Worm (Caenorhabditis elegans) whole organism, early embryonic: ENCODE data around the gene K09E4.3.

ENCODE experiments used
- B0310.2 ChIP-seq: sonication (generic microtip); optimal IDR thresholded peaks from 2 replicates; lab custom pipeline; 2016; ENCODE audit warnings: mild to moderate bottlenecking, missing genetic modification characterization, missing compliant biosample characterization
- F13C5.2 ChIP-seq: sonication (generic microtip); optimal IDR thresholded peaks from 2 replicates; lab custom pipeline; 2017; ENCODE audit warnings: mild to moderate bottlenecking, missing genetic modification characterization, inconsistent platforms, missing compliant biosample characterization
- aly-1 ChIP-seq: sonication (generic microtip); optimal IDR thresholded peaks from 2 replicates; lab custom pipeline; 2016; ENCODE audit warnings: missing genetic modification characterization, missing compliant biosample characterization
- ama-1 ChIP-seq: fragments of 150-350 bp; optimal IDR thresholded peaks from 2 replicates; lab custom pipeline; 2014
- ceh-13 ChIP-seq: fragments of 200-800 bp; sonication (Bioruptor generic); optimal IDR thresholded peaks from 2 replicates; lab custom pipeline; 2018; ENCODE audit warnings: mild to moderate bottlenecking, missing genetic modification characterization, missing compliant biosample characterization
- ceh-36 ChIP-seq: sonication (generic microtip); optimal IDR thresholded peaks from 2 replicates; lab custom pipeline; 2016; ENCODE audit warnings: missing genetic modification characterization, inconsistent platforms, missing compliant biosample characterization
- ets-7 ChIP-seq: sonication (generic microtip); optimal IDR thresholded peaks from 2 replicates; lab custom pipeline; 2016; ENCODE audit warnings: missing genotype, missing genetic modification characterization, missing compliant biosample characterization
- flt-1 ChIP-seq: fragments of 200-800 bp; sonication (Bioruptor generic); IDR thresholded peaks from 2 replicates; pipeline ENCODE4 v1.3.6; 2022; ENCODE audit warnings: missing genetic modification characterization, missing compliant biosample characterization
- hmbx-1 ChIP-seq: sonication (generic microtip); optimal IDR thresholded peaks from 2 replicates; lab custom pipeline; 2016; ENCODE audit warnings: mild to moderate bottlenecking, missing genetic modification characterization, missing compliant biosample characterization
- hmg-4 ChIP-seq: fragments of 200-800 bp; sonication (Bioruptor generic); optimal IDR thresholded peaks from 2 replicates; lab custom pipeline; 2018; ENCODE audit warnings: mild to moderate bottlenecking, missing genetic modification characterization, missing compliant biosample characterization
- hnd-1 ChIP-seq: sonication (generic microtip); optimal IDR thresholded peaks from 2 replicates; lab custom pipeline; 2016; ENCODE audit warnings: missing genetic modification characterization, missing compliant biosample characterization
- pes-1 ChIP-seq: fragments of 200-800 bp; sonication (Bioruptor generic); IDR thresholded peaks from 2 replicates; pipeline ENCODE4 v1.3.6; 2022; ENCODE audit warnings: missing genetic modification reagents, missing genetic modification characterization, missing compliant biosample characterization
- scrt-1 ChIP-seq: fragments of 200-800 bp; sonication (Bioruptor generic); IDR thresholded peaks from 2 replicates; pipeline ENCODE4 v1.3.6; 2022; ENCODE audit warnings: missing genetic modification characterization, missing compliant biosample characterization
- sea-1 ChIP-seq: fragments of 200-800 bp; sonication (Bioruptor generic); conservative IDR thresholded peaks from 2 replicates; pipeline ENCODE4 v1.3.6; 2022; ENCODE audit warnings: missing genetic modification characterization, missing compliant biosample characterization
- tbx-11 ChIP-seq: fragments of 200-800 bp; sonication (Bioruptor generic); IDR thresholded peaks from 2 replicates; pipeline ENCODE4 v1.3.6; 2022; ENCODE audit warnings: missing genetic modification characterization, missing compliant biosample characterization
- tbx-37 ChIP-seq: fragments of 200-800 bp; sonication (Bioruptor generic); conservative IDR thresholded peaks from 2 replicates; pipeline ENCODE4 v1.3.6; 2022; ENCODE audit warnings: missing genetic modification reagents, missing genetic modification characterization, missing compliant biosample characterization
- tra-4 ChIP-seq: sonication (generic microtip); optimal IDR thresholded peaks from 2 replicates; lab custom pipeline; 2017; ENCODE audit warnings: missing genetic modification characterization, missing compliant biosample characterization

Gene K09E4.3

DNA sequence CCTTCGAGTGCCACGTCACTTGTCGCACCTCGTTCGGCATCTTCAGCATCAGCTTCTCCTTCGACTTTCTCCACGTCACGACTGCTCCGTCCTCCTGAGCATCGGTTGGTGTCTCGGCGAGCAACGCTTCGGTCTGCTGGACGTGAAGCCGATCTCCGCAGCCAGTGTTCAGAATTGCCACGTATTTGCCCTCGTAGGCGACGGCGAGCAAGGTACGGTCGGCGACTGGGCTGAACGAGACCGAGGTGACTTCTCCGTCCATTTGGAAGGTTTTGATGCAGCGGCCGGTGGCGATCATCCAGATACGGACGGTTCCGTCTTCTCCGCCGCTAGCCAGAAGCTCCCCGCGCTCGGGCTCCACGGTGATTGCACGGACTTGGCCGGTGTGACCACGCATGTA lies 25.5 kb upstream of the K09E4.3 start:
- TF ChIP-seq ets-7 (tag; lab: Kevin White, UChicago) (no peak), B0310.2 (tag; lab: Kevin White, UChicago) (no peak), sea-1 (GFP tag; lab: Robert Waterston, UW) (no peak), F13C5.2 (no peak), tbx-11 (GFP tag; lab: Robert Waterston, UW) (no peak), tra-4 (tag; lab: Kevin White, UChicago) (no peak), aly-1 (tag; lab: Kevin White, UChicago) (no peak), ama-1 (lab: Kevin White, UChicago) (no peak), ceh-36 (tag; lab: Kevin White, UChicago) (no peak), hmbx-1 (tag; lab: Kevin White, UChicago) (no peak), flt-1 (GFP tag; lab: Robert Waterston, UW) (no peak), ceh-13 (GFP tag; lab: Kevin White, UChicago) (no peak), tbx-37 (GFP tag; lab: Robert Waterston, UW) (no peak), pes-1 (GFP tag; lab: Robert Waterston, UW) (no peak), hmg-4 (GFP tag; lab: Kevin White, UChicago) (no peak), scrt-1 (no peak), hnd-1 (tag; lab: Kevin White, UChicago) (no peak)

DNA sequence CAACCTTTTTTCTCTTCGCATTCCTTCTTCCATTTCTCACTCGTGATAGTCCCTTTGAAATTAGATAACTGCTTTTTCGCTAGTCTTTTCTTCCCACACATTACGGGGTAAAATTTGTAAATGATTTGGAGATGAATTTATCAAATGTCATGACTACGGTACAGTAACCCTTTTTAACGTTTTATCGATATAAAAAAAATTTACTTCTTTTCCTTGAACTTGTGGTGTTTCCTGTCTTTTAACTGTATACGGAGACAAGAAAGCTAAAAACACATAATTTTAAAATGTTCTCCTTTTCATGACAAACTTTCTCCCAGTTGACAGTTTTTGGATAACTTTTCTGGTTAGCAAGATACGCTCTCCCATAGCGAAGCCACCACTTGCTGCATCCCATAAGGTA lies 23.3 kb upstream of the K09E4.3 start, which contains the start of gene W03H9.1:
TSS of gene W03H9.1 (minus strand) at position 101 of the 400 bp plus-strand sequence.
- no peak for TF ChIP-seq scrt-1
- no peak for TF ChIP-seq sea-1 (GFP tag; lab: Robert Waterston, UW)
- TF ChIP-seq ceh-36 (tag; lab: Kevin White, UChicago) = no peak
- no peak for TF ChIP-seq ceh-13 (GFP tag; lab: Kevin White, UChicago)
- no peak for TF ChIP-seq hmg-4 (GFP tag; lab: Kevin White, UChicago)
- TF ChIP-seq ama-1 (lab: Kevin White, UChicago) = no peak
- no peak for TF ChIP-seq F13C5.2
- TF ChIP-seq ets-7 (tag; lab: Kevin White, UChicago) = no peak
- TF ChIP-seq hmbx-1 (tag; lab: Kevin White, UChicago) = no peak
- TF ChIP-seq tbx-11 (GFP tag; lab: Robert Waterston, UW) = no peak
- TF ChIP-seq tra-4 (tag; lab: Kevin White, UChicago) = no peak
- no peak for TF ChIP-seq B0310.2 (tag; lab: Kevin White, UChicago)

DNA sequence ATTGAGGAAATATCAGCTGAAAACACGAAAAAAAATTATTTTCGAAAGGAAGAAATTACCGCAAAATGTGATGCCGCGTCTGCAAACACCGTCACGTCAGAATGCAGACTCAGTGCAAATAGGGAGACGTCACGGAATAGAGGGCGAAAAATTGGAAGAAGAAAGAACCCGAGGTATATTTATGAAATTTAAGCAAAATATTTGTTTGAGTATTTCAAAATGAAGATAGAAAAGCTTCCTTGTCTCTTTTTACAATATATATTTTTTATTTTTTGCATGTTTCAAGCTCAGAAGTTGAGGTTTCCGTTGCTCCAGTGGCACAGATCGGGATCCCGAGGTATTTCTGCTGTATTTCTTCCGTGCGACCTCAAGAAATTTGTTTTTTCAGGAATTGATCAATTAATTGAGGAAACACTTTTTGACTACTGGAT lies 17.1 kb upstream of the K09E4.3 start, which contains the start of gene W03H9.2:
TSS of gene W03H9.2 (minus strand) at position 32 of the 431 bp plus-strand sequence.
- TF ChIP-seq tbx-11 (GFP tag; lab: Robert Waterston, UW) = 0 out of 2 replicates have a peak, but pooled peaks have one; percentile 19
- TF ChIP-seq F13C5.2 = peak; percentile 77
- TF ChIP-seq tra-4 (tag; lab: Kevin White, UChicago) = no peak
- TF ChIP-seq hmbx-1 (tag; lab: Kevin White, UChicago) = peak; percentile 56
- peak; percentile 68 for TF ChIP-seq hmg-4 (GFP tag; lab: Kevin White, UChicago)
- TF ChIP-seq ets-7 (tag; lab: Kevin White, UChicago) = peak; percentile 68
- peak; percentile 68; the same call in 1 of the 2 replicates for TF ChIP-seq tbx-37 (GFP tag; lab: Robert Waterston, UW)
- TF ChIP-seq aly-1 (tag; lab: Kevin White, UChicago) = peak; percentile 46
- peak; percentile 76 for TF ChIP-seq pes-1 (GFP tag; lab: Robert Waterston, UW)
- TF ChIP-seq sea-1 (GFP tag; lab: Robert Waterston, UW) = no peak
- TF ChIP-seq ceh-36 (tag; lab: Kevin White, UChicago) = no peak
- peak; percentile 52 for TF ChIP-seq ceh-13 (GFP tag; lab: Kevin White, UChicago)
- 0 out of 2 replicates have a peak, but pooled peaks have one; percentile 49 for TF ChIP-seq flt-1 (GFP tag; lab: Robert Waterston, UW)
- peak; percentile 55 for TF ChIP-seq hnd-1 (tag; lab: Kevin White, UChicago)
- TF ChIP-seq scrt-1 = no peak
- TF ChIP-seq ama-1 (lab: Kevin White, UChicago) = no peak
- TF ChIP-seq B0310.2 (tag; lab: Kevin White, UChicago) = peak; percentile 70

DNA sequence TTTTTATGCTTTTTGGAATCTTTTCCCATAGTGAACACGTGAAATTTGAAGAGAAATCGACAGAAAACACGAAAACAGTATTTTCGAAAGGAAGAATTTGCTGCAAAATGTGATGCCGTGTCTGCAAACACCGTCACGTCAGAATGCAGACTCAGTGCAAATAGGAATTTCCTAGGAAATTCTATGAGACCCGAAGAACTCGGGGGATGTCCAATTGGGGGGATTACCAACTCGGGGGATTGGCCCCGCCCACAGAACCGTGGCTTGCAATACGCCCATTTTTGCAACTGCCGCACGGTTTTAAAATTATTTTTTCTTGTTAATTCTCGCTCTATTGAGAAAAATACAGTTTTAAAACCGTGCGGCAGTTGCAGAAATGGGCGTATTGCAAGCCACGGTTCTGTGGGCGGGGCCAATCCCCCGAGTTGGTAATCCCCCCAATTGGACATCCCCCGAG lies 15.4 kb upstream of the K09E4.3 start, which contains the start of gene cacn-1:
TSS of gene cacn-1 (minus strand) at position 51 of the 457 bp plus-strand sequence.
- TF ChIP-seq flt-1 (GFP tag; lab: Robert Waterston, UW) = 0 out of 2 replicates have a peak, but pooled peaks have one; percentile 21

DNA sequence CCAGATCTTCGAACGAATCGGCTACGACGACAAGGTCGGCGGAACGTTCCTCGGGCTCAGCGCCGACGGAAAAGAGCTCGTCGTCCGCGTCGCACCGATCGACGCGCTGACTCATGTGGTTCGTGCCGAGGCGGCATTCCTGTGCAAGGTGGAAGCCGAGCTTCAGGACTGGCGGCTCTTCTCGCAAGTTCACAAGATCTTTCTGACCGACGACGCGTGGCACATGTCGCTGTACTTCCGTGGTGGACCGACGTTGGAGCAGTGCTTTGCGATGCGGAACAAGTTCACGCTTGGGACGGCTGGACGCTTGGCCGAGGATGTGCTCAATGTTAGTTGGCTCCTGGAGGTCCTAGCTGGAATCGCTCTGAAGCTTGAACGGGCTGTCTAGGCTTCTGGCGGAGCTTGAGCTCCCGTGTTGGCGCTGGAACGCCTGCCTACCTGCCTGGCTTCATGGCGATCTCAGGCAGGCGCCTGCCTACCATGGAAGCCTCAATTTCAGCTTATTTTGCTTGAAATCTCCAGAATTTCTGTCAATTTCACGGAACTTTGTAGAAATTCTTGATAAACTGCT lies 12.2 kb upstream of the K09E4.3 start:
- TF ChIP-seq ceh-13 (GFP tag; lab: Kevin White, UChicago) (no peak), flt-1 (GFP tag; lab: Robert Waterston, UW) (no peak), tbx-11 (GFP tag; lab: Robert Waterston, UW) (no peak), tra-4 (tag; lab: Kevin White, UChicago) (no peak), hmbx-1 (tag; lab: Kevin White, UChicago) (no peak), scrt-1 (no peak), hmg-4 (GFP tag; lab: Kevin White, UChicago) (no peak), ets-7 (tag; lab: Kevin White, UChicago) (no peak), hnd-1 (tag; lab: Kevin White, UChicago) (no peak), sea-1 (GFP tag; lab: Robert Waterston, UW) (no peak), ceh-36 (tag; lab: Kevin White, UChicago) (no peak), ama-1 (lab: Kevin White, UChicago) (no peak), B0310.2 (tag; lab: Kevin White, UChicago) (no peak), pes-1 (GFP tag; lab: Robert Waterston, UW) (no peak)

DNA sequence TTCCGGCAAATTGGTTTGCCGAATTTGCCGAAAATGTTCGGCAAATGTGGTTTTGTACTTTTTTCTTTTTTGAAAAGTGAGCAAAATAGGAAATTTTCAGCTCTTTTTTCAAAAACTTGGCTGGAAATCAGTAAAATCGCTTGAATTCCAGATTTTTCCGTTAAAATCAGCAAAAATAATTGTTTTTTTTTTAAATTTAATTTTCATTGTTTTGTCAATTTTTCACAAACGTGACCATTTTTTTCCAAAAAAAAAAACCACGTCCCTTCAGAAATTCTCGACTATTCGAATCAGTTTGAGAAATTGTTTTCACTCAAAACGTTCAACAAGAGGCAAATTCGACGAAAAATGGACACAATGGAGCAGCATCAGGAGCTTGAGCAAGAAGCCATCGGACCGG lies 10.8 kb upstream of the K09E4.3 start, which contains the start of gene K09E4.1:
TSS of gene K09E4.1 (plus strand) at position 301 of the 400 bp plus-strand sequence.
- TF ChIP-seq hnd-1 (tag; lab: Kevin White, UChicago) (no peak), sea-1 (GFP tag; lab: Robert Waterston, UW) (no peak), tra-4 (tag; lab: Kevin White, UChicago) (no peak), ama-1 (lab: Kevin White, UChicago) (no peak)
